Fruit fly (Drosophila melanogaster): Measurements from ENCODE around the gene CG31464.

DNA sequence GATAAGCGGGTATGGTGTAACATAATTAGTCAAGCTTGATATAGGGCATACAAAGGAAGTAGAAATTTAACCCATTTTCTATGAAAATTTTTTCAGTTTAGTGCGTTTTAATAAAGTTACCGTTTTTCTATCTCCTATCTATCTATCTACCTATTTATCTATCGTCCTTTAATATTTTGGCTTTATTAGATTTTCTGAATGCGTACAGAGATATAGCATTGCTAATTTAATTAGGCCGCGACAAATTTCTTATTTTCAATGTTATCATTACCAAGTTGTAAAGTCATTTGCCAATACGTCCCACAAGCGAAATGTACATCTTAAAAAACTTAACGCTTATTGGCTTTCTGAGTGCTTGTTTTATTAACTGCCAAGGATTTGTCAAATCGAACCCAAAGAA is 42.9 kb upstream of the CG31464 start, which contains the start of gene CG15864:
- no peak for TF ChIP-seq ase (GFP tag; IDR thresholded peaks at IDR 0.05)
- TF ChIP-seq pros (GFP tag; optimal IDR thresholded peaks at IDR 0.05) = no peak
- TF ChIP-seq Bgb (GFP tag; IDR thresholded peaks at IDR 0.05; ENCODE audit: partially characterized antibody) = no peak
